Worm (Caenorhabditis elegans) whole organism, L2 larva: ENCODE measurements around the gene lip-1.
A peak's percentile ranks its signal among the peaks of the same experiment; 100 is the strongest.

ENCODE experiments used
- C34F6.9 ChIP-seq: fragments of 150-350 bp; optimal IDR thresholded peaks from 2 replicates; lab custom pipeline; 2014; ENCODE audit warnings: missing biosample characterization, missing genetic modification characterization
- F13H6.1 ChIP-seq: sonication (generic microtip); optimal IDR thresholded peaks from 2 replicates; lab custom pipeline; 2016; ENCODE audit warnings: missing genetic modification characterization, missing compliant biosample characterization
- R02D3.7 ChIP-seq: fragments of 150-350 bp; optimal IDR thresholded peaks from 2 replicates; lab custom pipeline; 2014; ENCODE audit warnings: missing biosample characterization, missing genetic modification characterization
- Y55F3AM.14 ChIP-seq: fragments of 200-800 bp; sonication (Bioruptor generic); optimal IDR thresholded peaks from 2 replicates; lab custom pipeline; 2018; ENCODE audit warnings: mild to moderate bottlenecking, missing genetic modification characterization, missing compliant biosample characterization
- ZK546.5 ChIP-seq: sonication (generic microtip); optimal IDR thresholded peaks from 2 replicates; lab custom pipeline; 2017; ENCODE audit warnings: missing biosample characterization, missing genetic modification characterization
- alr-1 ChIP-seq: fragments of 150-350 bp; optimal IDR thresholded peaks from 2 replicates; lab custom pipeline; 2014; ENCODE audit warnings: missing biosample characterization, missing genetic modification characterization
- aly-2 ChIP-seq: fragments of 150-350 bp; optimal IDR thresholded peaks from 2 replicates; lab custom pipeline; 2014; ENCODE audit warnings: missing biosample characterization, missing genetic modification characterization
- blmp-1 ChIP-seq: sonication (generic microtip); optimal IDR thresholded peaks from 2 replicates; lab custom pipeline; 2017; ENCODE audit warnings: missing genetic modification characterization, mild to moderate bottlenecking, missing compliant biosample characterization, antibody characterized with exemption, moderate library complexity; ENCODE audit not compliant: insufficient read depth
- ceh-82 ChIP-seq: fragments of 150-350 bp; optimal IDR thresholded peaks from 2 replicates; lab custom pipeline; 2014; ENCODE audit warnings: missing biosample characterization, missing genetic modification characterization
- crh-2 ChIP-seq: sonication (generic microtip); optimal IDR thresholded peaks from 2 replicates; lab custom pipeline; 2017; ENCODE audit warnings: missing biosample characterization, missing genetic modification characterization
- dmd-4 ChIP-seq: sonication (generic microtip); optimal IDR thresholded peaks from 2 replicates; lab custom pipeline; 2017; ENCODE audit warnings: missing biosample characterization, missing genetic modification characterization
- egl-27 ChIP-seq: sonication (generic microtip); optimal IDR thresholded peaks from 3 replicates; lab custom pipeline; 2017; ENCODE audit warnings: missing biosample characterization, missing genetic modification reagents, missing genetic modification characterization
- elt-3 ChIP-seq: sonication (generic microtip); optimal IDR thresholded peaks from 2 replicates; lab custom pipeline; 2017; ENCODE audit warnings: missing biosample characterization, missing genetic modification characterization
- fos-1 ChIP-seq: fragments of 150-350 bp; optimal IDR thresholded peaks from 2 replicates; lab custom pipeline; 2014; ENCODE audit warnings: missing biosample characterization, missing genetic modification characterization
- gmeb-1 ChIP-seq: fragments of 150-350 bp; optimal IDR thresholded peaks from 2 replicates; lab custom pipeline; 2014; ENCODE audit warnings: missing biosample characterization, missing genetic modification characterization
- lin-11 ChIP-seq: fragments of 150-350 bp; sonication (generic microtip); optimal IDR thresholded peaks from 2 replicates; lab custom pipeline; 2014; ENCODE audit warnings: missing biosample characterization, missing genetic modification characterization, inconsistent platforms, mixed read lengths
- lin-13 ChIP-seq: fragments of 150-350 bp; optimal IDR thresholded peaks from 2 replicates; lab custom pipeline; 2014; ENCODE audit warnings: missing biosample characterization, missing genetic modification reagents, missing genetic modification characterization
- lin-39 ChIP-seq: fragments of 150-350 bp; optimal IDR thresholded peaks from 2 replicates; lab custom pipeline; 2014; ENCODE audit warnings: missing biosample characterization, missing genetic modification reagents, missing genetic modification characterization
- lsy-2 ChIP-seq, 2 experiments: fragments of 150-350 bp in 1 of 2; sonication (generic microtip) in 1 of 2; optimal IDR thresholded peaks; 2 replicates each; lab custom pipeline; 2014 to 2017; ENCODE audit warnings: missing biosample characterization in 2 of 2, missing genetic modification characterization in 2 of 2
- mab-5 ChIP-seq: fragments of 150-350 bp; optimal IDR thresholded peaks from 2 replicates; lab custom pipeline; 2014; ENCODE audit warnings: missing biosample characterization, missing genetic modification characterization
- mbf-1 ChIP-seq: sonication (generic microtip); optimal IDR thresholded peaks from 2 replicates; lab custom pipeline; 2017; ENCODE audit warnings: missing biosample characterization, missing genetic modification characterization
- mdl-1 ChIP-seq, 2 experiments: fragments of 150-350 bp in 1 of 2; sonication (generic microtip) in 1 of 2; optimal IDR thresholded peaks; 2 replicates each; lab custom pipeline; 2017; ENCODE audit warnings: missing biosample characterization in 2 of 2, missing genetic modification characterization in 2 of 2
- nhr-10 ChIP-seq: sonication (generic microtip); optimal IDR thresholded peaks from 2 replicates; lab custom pipeline; 2017; ENCODE audit warnings: missing biosample characterization, missing genetic modification characterization
- nhr-12 ChIP-seq: fragments of 150-350 bp; optimal IDR thresholded peaks from 2 replicates; lab custom pipeline; 2014; ENCODE audit warnings: missing biosample characterization, missing genetic modification characterization
- nhr-129 ChIP-seq: fragments of 150-350 bp; optimal IDR thresholded peaks from 2 replicates; lab custom pipeline; 2014; ENCODE audit warnings: missing biosample characterization, missing genetic modification characterization
- nhr-21 ChIP-seq: fragments of 150-350 bp; optimal IDR thresholded peaks from 2 replicates; lab custom pipeline; 2014; ENCODE audit warnings: missing biosample characterization, missing genetic modification characterization
- nhr-237 ChIP-seq: fragments of 150-350 bp; optimal IDR thresholded peaks from 2 replicates; lab custom pipeline; 2014; ENCODE audit warnings: missing biosample characterization, missing genetic modification characterization
- nhr-25 ChIP-seq: fragments of 150-350 bp; sonication (generic microtip); optimal IDR thresholded peaks from 3 replicates; lab custom pipeline; 2014; ENCODE audit warnings: missing biosample characterization, missing genetic modification characterization
- nhr-6 ChIP-seq: fragments of 150-350 bp; optimal IDR thresholded peaks from 2 replicates; lab custom pipeline; 2014; ENCODE audit warnings: missing biosample characterization, missing genetic modification characterization
- peb-1 ChIP-seq: fragments of 150-350 bp; optimal IDR thresholded peaks from 2 replicates; lab custom pipeline; 2014; ENCODE audit warnings: missing biosample characterization, missing genetic modification characterization
- sem-4 ChIP-seq: fragments of 150-350 bp; optimal IDR thresholded peaks from 2 replicates; lab custom pipeline; 2014; ENCODE audit warnings: missing biosample characterization, missing genetic modification reagents, missing genetic modification characterization
- skn-1 ChIP-seq: sonication (generic microtip); optimal IDR thresholded peaks from 2 replicates; lab custom pipeline; 2017; ENCODE audit warnings: missing biosample characterization, missing genetic modification characterization
- sma-3 ChIP-seq: sonication (generic microtip); optimal IDR thresholded peaks from 2 replicates; lab custom pipeline; 2016; ENCODE audit warnings: missing genetic modification reagents, missing genetic modification characterization, missing compliant biosample characterization
- sma-9 ChIP-seq, 2 experiments: fragments of 150-350 bp in 1 of 2; sonication (generic microtip) in 1 of 2; optimal IDR thresholded peaks; 2 replicates each; lab custom pipeline; 2014 to 2016; ENCODE audit warnings: missing genetic modification characterization in 2 of 2, mild to moderate bottlenecking in 1 of 2, missing biosample characterization in 1 of 2, missing compliant biosample characterization in 1 of 2, missing genetic modification reagents in 1 of 2, moderate library complexity in 1 of 2
- snpc-4 ChIP-seq: fragments of 150-350 bp; optimal IDR thresholded peaks from 2 replicates; lab custom pipeline; 2014; ENCODE audit warnings: missing biosample characterization, missing genetic modification characterization
- unc-39 ChIP-seq: fragments of 150-350 bp; optimal IDR thresholded peaks from 2 replicates; lab custom pipeline; 2014; ENCODE audit warnings: missing biosample characterization, missing genetic modification characterization
- unc-55 ChIP-seq: fragments of 150-350 bp; sonication (generic microtip); optimal IDR thresholded peaks from 3 replicates; lab custom pipeline; 2014; ENCODE audit warnings: missing biosample characterization, missing genetic modification reagents, missing genetic modification characterization
- unc-62 ChIP-seq: fragments of 150-350 bp; optimal IDR thresholded peaks from 2 replicates; lab custom pipeline; 2014; ENCODE audit warnings: missing biosample characterization, missing genetic modification reagents, missing genetic modification characterization
- zag-1 ChIP-seq: fragments of 150-350 bp; optimal IDR thresholded peaks from 2 replicates; lab custom pipeline; 2014; ENCODE audit warnings: missing biosample characterization, missing genetic modification characterization
- ztf-1 ChIP-seq: fragments of 200-800 bp; sonication (Bioruptor generic); conservative IDR thresholded peaks from 2 replicates; pipeline ENCODE4 v1.3.6; 2022; ENCODE audit warnings: missing genetic modification characterization, missing compliant biosample characterization
- ztf-11 ChIP-seq: sonication (generic microtip); optimal IDR thresholded peaks from 2 replicates; lab custom pipeline; 2017; ENCODE audit warnings: missing biosample characterization, missing genetic modification characterization
- ztf-4 ChIP-seq: fragments of 150-350 bp; optimal IDR thresholded peaks from 2 replicates; lab custom pipeline; 2014; ENCODE audit warnings: missing biosample characterization, missing genetic modification characterization

The lip-1 gene

ce11 chrIV:6839091-6839522, 3.7 kb upstream of the lip-1 start:
- TF ChIP-seq unc-55 (GFP tag; lab: Kevin White, UChicago) (peak; percentile 94), egl-27 (tag; lab: Kevin White, UChicago) (peak; percentile 81), fos-1 (tag; lab: Kevin White, UChicago) (peak; percentile 89), nhr-10 (tag; lab: Kevin White, UChicago) (peak; percentile 51), blmp-1 (peak; percentile 41), ztf-1 (GFP tag; lab: Robert Waterston, UW) (no peak), ceh-82 (tag; lab: Kevin White, UChicago) (peak; percentile 65), R02D3.7 (no peak), nhr-237 (tag; lab: Kevin White, UChicago) (no peak), ztf-11 (tag; lab: Kevin White, UChicago) (no peak), mdl-1 (tag; optimal IDR thresholded peaks at IDR 0.05; lab: Kevin White, UChicago) (peak; percentile 62 to 81), lin-11 (tag; lab: Kevin White, UChicago) (no peak), nhr-129 (peak; percentile 77), nhr-21 (tag; lab: Kevin White, UChicago) (no peak), ztf-4 (tag; lab: Kevin White, UChicago) (peak; percentile 55), sem-4 (tag; lab: Kevin White, UChicago) (peak; percentile 68), gmeb-1 (tag; lab: Kevin White, UChicago) (peak; percentile 61), alr-1 (tag; lab: Kevin White, UChicago) (no peak), F13H6.1 (peak; percentile 95), Y55F3AM.14 (GFP tag; lab: Kevin White, UChicago) (peak; percentile 82), sma-3 (GFP tag; lab: Kevin White, UChicago) (peak; percentile 61), lin-13 (peak; percentile 72), mab-5 (tag; lab: Kevin White, UChicago) (peak; percentile 79), skn-1 (tag; lab: Kevin White, UChicago) (peak; percentile 23), lsy-2 (tag; optimal IDR thresholded peaks at IDR 0.05; lab: Kevin White, UChicago) (peak; percentile 49 to 86), C34F6.9 (tag; lab: Kevin White, UChicago) (peak; percentile 96), ZK546.5 (tag; lab: Kevin White, UChicago) (peak; percentile 15), crh-2 (tag; lab: Kevin White, UChicago) (peak; percentile 88), nhr-25 (tag; lab: Kevin White, UChicago) (no peak), unc-39 (peak; percentile 2), zag-1 (tag; lab: Kevin White, UChicago) (peak; percentile 92), nhr-6 (peak; percentile 79), sma-9 (GFP tag; optimal IDR thresholded peaks at IDR 0.05; lab: Kevin White, UChicago) (peak; percentile 98), sma-9 (tag; optimal IDR thresholded peaks at IDR 0.05; lab: Kevin White, UChicago) (no peak), unc-62 (GFP tag; lab: Kevin White, UChicago) (peak; percentile 53), mbf-1 (no peak)

- TF ChIP-seq C34F6.9 (tag; lab: Kevin White, UChicago) (no peak), nhr-6 (no peak), nhr-25 (tag; lab: Kevin White, UChicago) (peak; percentile 42), peb-1 (tag; lab: Kevin White, UChicago) (no peak), ZK546.5 (tag; lab: Kevin White, UChicago) (no peak), blmp-1 (peak; percentile 9), ztf-11 (tag; lab: Kevin White, UChicago) (no peak), dmd-4 (tag; lab: Kevin White, UChicago) (no peak), fos-1 (tag; lab: Kevin White, UChicago) (peak; percentile 13)
Observed at ce11 chrIV:6841562-6842282, 1.0 kb upstream of the lip-1 start.

ce11 chrIV:6852727-6853126, 10.0 kb downstream of the lip-1 start:
- TF ChIP-seq unc-62 (GFP tag; lab: Kevin White, UChicago) (no peak), lin-13 (no peak), aly-2 (tag; lab: Kevin White, UChicago) (no peak), lsy-2 (tag; optimal IDR thresholded peaks at IDR 0.05; lab: Kevin White, UChicago) (no peak), mdl-1 (tag; optimal IDR thresholded peaks at IDR 0.05; lab: Kevin White, UChicago) (no peak), zag-1 (tag; lab: Kevin White, UChicago) (no peak), ztf-1 (GFP tag; lab: Robert Waterston, UW) (no peak), F13H6.1 (no peak), gmeb-1 (tag; lab: Kevin White, UChicago) (no peak), nhr-10 (tag; lab: Kevin White, UChicago) (no peak), sma-3 (GFP tag; lab: Kevin White, UChicago) (no peak), elt-3 (tag; lab: Kevin White, UChicago) (no peak), nhr-21 (tag; lab: Kevin White, UChicago) (no peak), ztf-11 (tag; lab: Kevin White, UChicago) (no peak), lin-39 (tag; lab: Kevin White, UChicago) (no peak), fos-1 (tag; lab: Kevin White, UChicago) (no peak), nhr-12 (tag; lab: Kevin White, UChicago) (no peak), alr-1 (tag; lab: Kevin White, UChicago) (no peak), sma-9 (GFP tag; optimal IDR thresholded peaks at IDR 0.05; lab: Kevin White, UChicago) (no peak), sma-9 (tag; optimal IDR thresholded peaks at IDR 0.05; lab: Kevin White, UChicago) (no peak), snpc-4 (tag; lab: Kevin White, UChicago) (no peak)
